Worm (Caenorhabditis elegans): Measurements from ENCODE around the gene ubh-3.

The ubh-3 gene

DNA sequence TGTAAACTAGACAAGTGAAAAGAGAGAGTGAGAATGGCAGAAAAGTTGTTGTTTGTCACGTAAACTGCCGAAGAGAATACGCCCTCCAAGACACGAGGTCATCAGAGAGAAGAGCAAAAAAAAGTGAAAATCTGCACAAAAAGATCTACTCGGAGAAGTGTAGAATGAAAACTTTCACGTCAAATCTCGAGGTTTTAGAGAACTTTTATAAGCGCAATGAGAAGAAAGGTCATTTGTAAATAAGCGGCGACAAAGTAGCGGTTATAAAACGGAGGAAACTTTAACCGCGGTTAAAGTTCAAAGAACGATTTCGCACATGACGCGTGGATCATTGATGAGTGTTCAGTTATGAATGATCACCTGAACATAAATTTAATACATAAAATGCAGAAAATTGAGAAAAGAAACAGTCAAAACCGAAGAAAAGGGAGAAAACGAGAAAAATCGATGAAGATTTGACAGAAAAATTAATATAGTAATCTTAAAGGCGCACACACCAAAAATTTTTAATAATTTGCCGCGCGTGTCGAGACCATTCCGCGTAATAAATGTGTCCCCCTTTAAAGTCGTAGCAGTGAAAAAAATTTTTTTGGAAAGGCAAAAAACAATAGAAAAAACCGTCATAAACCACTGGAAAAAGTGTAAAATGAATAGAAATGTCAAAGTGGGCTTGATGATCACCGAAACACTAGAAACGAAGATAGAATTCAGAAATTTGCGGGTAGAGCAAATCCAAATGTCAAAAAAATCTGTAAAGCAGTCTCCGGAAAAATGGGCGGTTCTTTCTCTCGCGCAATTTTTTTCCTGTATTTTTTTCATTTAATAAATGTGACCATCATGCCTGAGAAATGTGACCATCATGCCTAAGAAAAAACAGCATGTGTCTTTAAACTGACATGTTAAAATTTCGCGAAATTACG is 9.0 kb upstream of the ubh-3 start (continued):
- no peak for TF ChIP-seq Y53G8AR.9 (GFP tag; conservative IDR thresholded peaks at IDR 0.05)
- TF ChIP-seq pbrm-1 (GFP tag; IDR thresholded peaks at IDR 0.05): no peak
- no peak for TF ChIP-seq B0019.2 (GFP tag; conservative IDR thresholded peaks at IDR 0.05)
- TF ChIP-seq dpff-1 (tag; optimal IDR thresholded peaks at IDR 0.05): no peak
- no peak for TF ChIP-seq egl-18 (GFP tag; IDR thresholded peaks at IDR 0.05)
- TF ChIP-seq ztf-22 (GFP tag; optimal IDR thresholded peaks at IDR 0.05): no peak
- no peak for TF ChIP-seq rpc-1 (optimal IDR thresholded peaks at IDR 0.05)
- no peak for TF ChIP-seq rpc-1 (tag; optimal IDR thresholded peaks at IDR 0.05)
- no peak for TF ChIP-seq sptf-2 (GFP tag; optimal IDR thresholded peaks at IDR 0.05)
- TF ChIP-seq aptf-3 (GFP tag; IDR thresholded peaks at IDR 0.05): no peak
- TF ChIP-seq lsl-1 (GFP tag; optimal IDR thresholded peaks at IDR 0.05): peak; percentile 76
- TF ChIP-seq madf-8 (GFP tag; conservative IDR thresholded peaks at IDR 0.05): peak; percentile 46
- no peak for TF ChIP-seq nfya-2 (GFP tag; IDR thresholded peaks at IDR 0.05)
- peak; percentile 75 for TF ChIP-seq F33H1.4 (GFP tag; IDR thresholded peaks at IDR 0.05)
- TF ChIP-seq xnd-1 (tag; optimal IDR thresholded peaks at IDR 0.05): peak; percentile 54
- peak; percentile 67; the same call in 1 of the 2 replicates for TF ChIP-seq madf-6 (GFP tag; IDR thresholded peaks at IDR 0.05)
- TF ChIP-seq gei-17 (GFP tag; optimal IDR thresholded peaks at IDR 0.05): no peak
- TF ChIP-seq bed-2 (GFP tag; IDR thresholded peaks at IDR 0.05): no peak
- TF ChIP-seq hrde-1 (tag; optimal IDR thresholded peaks at IDR 0.05; ENCODE audit: borderline replicate concordance): no peak
- TF ChIP-seq pha-4 (tag; optimal IDR thresholded peaks at IDR 0.05): peak; percentile 42
- TF ChIP-seq D2030.7 (GFP tag; IDR thresholded peaks at IDR 0.05): 0 out of 2 replicates have a peak, but pooled peaks have one; percentile 23
- TF ChIP-seq Y79H2A.3 (GFP tag; conservative IDR thresholded peaks at IDR 0.05): no peak
- no peak for TF ChIP-seq ztf-28 (GFP tag; IDR thresholded peaks at IDR 0.05)
- no peak for TF ChIP-seq B0261.1 (tag; optimal IDR thresholded peaks at IDR 0.05)
- TF ChIP-seq ztf-26 (tag; optimal IDR thresholded peaks at IDR 0.05): peak; percentile 1
- no peak for TF ChIP-seq fkh-3 (tag; optimal IDR thresholded peaks at IDR 0.05)
- TF ChIP-seq nfya-1 (tag; optimal IDR thresholded peaks at IDR 0.05; ENCODE audit: borderline replicate concordance, insufficient read depth): no peak
- no peak for TF ChIP-seq ztf-6 (GFP tag; IDR thresholded peaks at IDR 0.05)
- TF ChIP-seq him-1 (tag; optimal IDR thresholded peaks at IDR 0.05): peak; percentile 36
- no peak for TF ChIP-seq mes-4 (tag; optimal IDR thresholded peaks at IDR 0.05)
- TF ChIP-seq F49E8.2 (tag; optimal IDR thresholded peaks at IDR 0.05; ENCODE audit: insufficient read depth): no peak
- TF ChIP-seq Y67H2A.10 (GFP tag; conservative IDR thresholded peaks at IDR 0.05): no peak
- no peak for TF ChIP-seq egl-44 (GFP tag; IDR thresholded peaks at IDR 0.05)
- no peak for TF ChIP-seq dpl-1 (GFP tag; optimal IDR thresholded peaks at IDR 0.05)
- TF ChIP-seq ets-4 (GFP tag; optimal IDR thresholded peaks at IDR 0.05): no peak
- peak; percentile 63 for TF ChIP-seq efl-1 (GFP tag; optimal IDR thresholded peaks at IDR 0.05)
- TF ChIP-seq hmg-1.2 (GFP tag; IDR thresholded peaks at IDR 0.05): no peak
- no peak for TF ChIP-seq ztf-25 (GFP tag; IDR thresholded peaks at IDR 0.05)
- no peak for TF ChIP-seq let-607 (tag; optimal IDR thresholded peaks at IDR 0.05)
- peak; percentile 3 for TF ChIP-seq somi-1 (GFP tag; optimal IDR thresholded peaks at IDR 0.05)
- TF ChIP-seq ccch-3 (GFP tag; optimal IDR thresholded peaks at IDR 0.05): no peak
- TF ChIP-seq F22D6.2 (tag; optimal IDR thresholded peaks at IDR 0.05): peak; percentile 1
- TF ChIP-seq madf-10 (tag; optimal IDR thresholded peaks at IDR 0.05): no peak
- peak; percentile 29 for TF ChIP-seq lin-40 (tag; optimal IDR thresholded peaks at IDR 0.05)
- no peak for TF ChIP-seq attf-3 (GFP tag; conservative IDR thresholded peaks at IDR 0.05)
- TF ChIP-seq attf-6 (GFP tag; IDR thresholded peaks at IDR 0.05): no peak
- no peak for TF ChIP-seq hsf-1 (GFP tag; IDR thresholded peaks at IDR 0.05)
